Worm (Caenorhabditis elegans): ENCODE data around the gene K07D4.5.
A peak's percentile ranks its signal among the peaks of the same experiment; 100 is the strongest.
"Not testable (repeated sequence)": the region's sequence is repeated elsewhere in the genome, so short reads cannot be mapped to it uniquely, and the experiment has no call there.

K07D4.5 gene

ce11 chrII:4062477-4062876 is 37.1 kb upstream of the K07D4.5 start, which contains the start of gene gadr-4:
TSS of gene gadr-4 (minus strand) at chrII:4062577.
- TF ChIP-seq unc-55 (GFP tag; optimal IDR thresholded peaks at IDR 0.05) (no peak), nhr-6 (tag; optimal IDR thresholded peaks at IDR 0.05) (no peak), fos-1 (tag; optimal IDR thresholded peaks at IDR 0.05) (no peak), Y55F3AM.14 (GFP tag; optimal IDR thresholded peaks at IDR 0.05) (no peak), ztf-1 (GFP tag; conservative IDR thresholded peaks at IDR 0.05) (no peak), ztf-4 (tag; optimal IDR thresholded peaks at IDR 0.05) (no peak), ceh-16 (tag; optimal IDR thresholded peaks at IDR 0.05) (no peak), sma-3 (GFP tag; optimal IDR thresholded peaks at IDR 0.05) (no peak), nhr-129 (tag; optimal IDR thresholded peaks at IDR 0.05) (no peak), ceh-82 (tag; optimal IDR thresholded peaks at IDR 0.05) (no peak), elt-3 (tag; optimal IDR thresholded peaks at IDR 0.05) (no peak), gmeb-1 (tag; optimal IDR thresholded peaks at IDR 0.05) (no peak)

ce11 chrII:4049672-4050071 is 24.3 kb upstream of the K07D4.5 start:
- peak in 1 of 2 experiments; percentile 53 for TF ChIP-seq mdl-1 (tag; optimal IDR thresholded peaks at IDR 0.05)
- peak; percentile 28 for TF ChIP-seq sma-3 (GFP tag; optimal IDR thresholded peaks at IDR 0.05)
- TF ChIP-seq lsy-2 (tag; optimal IDR thresholded peaks at IDR 0.05): peak in 1 of 2 experiments; percentile 77

- peak; percentile 66 for TF ChIP-seq F13H6.1 (tag; optimal IDR thresholded peaks at IDR 0.05)
- TF ChIP-seq sma-9 (GFP tag; optimal IDR thresholded peaks at IDR 0.05): peak; percentile 38
- TF ChIP-seq sma-9 (tag; optimal IDR thresholded peaks at IDR 0.05): not testable (repeated sequence)
- TF ChIP-seq lin-13 (GFP tag; optimal IDR thresholded peaks at IDR 0.05): peak; percentile 9
- peak; percentile 8 for TF ChIP-seq gmeb-1 (tag; optimal IDR thresholded peaks at IDR 0.05)
- peak; percentile 46 to 53 for TF ChIP-seq lsy-2 (tag; optimal IDR thresholded peaks at IDR 0.05)
- TF ChIP-seq sma-3 (GFP tag; optimal IDR thresholded peaks at IDR 0.05): peak; percentile 60
These were observed 22.6 kb upstream of the K07D4.5 start for ce11 chrII:4047839-4048440.

ce11 chrII:4045396-4045795 is 20.0 kb upstream of the K07D4.5 start, which contains the start of gene K07D4.2:
TSS of gene K07D4.2 (minus strand) at chrII:4045496.
- TF ChIP-seq unc-62 (GFP tag; optimal IDR thresholded peaks at IDR 0.05): no peak
- TF ChIP-seq ztf-1 (GFP tag; conservative IDR thresholded peaks at IDR 0.05): no peak
- no peak for TF ChIP-seq F13H6.1 (tag; optimal IDR thresholded peaks at IDR 0.05)
- TF ChIP-seq lin-39 (tag; optimal IDR thresholded peaks at IDR 0.05): no peak
- no peak for TF ChIP-seq sem-4 (tag; optimal IDR thresholded peaks at IDR 0.05)
- no peak for TF ChIP-seq peb-1 (tag; optimal IDR thresholded peaks at IDR 0.05)
- TF ChIP-seq elt-3 (tag; optimal IDR thresholded peaks at IDR 0.05): no peak
- no peak for TF ChIP-seq snpc-4 (tag; optimal IDR thresholded peaks at IDR 0.05)
- TF ChIP-seq nhr-237 (tag; optimal IDR thresholded peaks at IDR 0.05): no peak

ce11 chrII:4044349-4044748 is 19.0 kb upstream of the K07D4.5 start, which contains the start of gene rpn-11:
TSS of gene rpn-11 (minus strand) at chrII:4044546.
- TF ChIP-seq dmd-4 (tag; optimal IDR thresholded peaks at IDR 0.05) (no peak), sem-4 (tag; optimal IDR thresholded peaks at IDR 0.05) (peak; percentile 53), elt-1 (tag; optimal IDR thresholded peaks at IDR 0.05) (no peak), fos-1 (tag; optimal IDR thresholded peaks at IDR 0.05) (peak; percentile 65), ZK546.5 (tag; optimal IDR thresholded peaks at IDR 0.05) (peak; percentile 59), Y55F3AM.14 (GFP tag; optimal IDR thresholded peaks at IDR 0.05) (peak; percentile 75), ceh-82 (tag; optimal IDR thresholded peaks at IDR 0.05) (peak; percentile 64), nhr-10 (tag; optimal IDR thresholded peaks at IDR 0.05) (no peak), mdl-1 (tag; optimal IDR thresholded peaks at IDR 0.05) (peak; percentile 6 to 70), ztf-11 (tag; optimal IDR thresholded peaks at IDR 0.05) (no peak), sma-9 (GFP tag; optimal IDR thresholded peaks at IDR 0.05) (peak; percentile 86), sma-9 (tag; optimal IDR thresholded peaks at IDR 0.05) (no peak), nhr-129 (tag; optimal IDR thresholded peaks at IDR 0.05) (peak; percentile 41), aly-2 (tag; optimal IDR thresholded peaks at IDR 0.05) (no peak), lsy-2 (tag; optimal IDR thresholded peaks at IDR 0.05) (peak; percentile 91 to 96), mab-5 (tag; optimal IDR thresholded peaks at IDR 0.05) (peak; percentile 63), unc-62 (GFP tag; optimal IDR thresholded peaks at IDR 0.05) (no peak), elt-3 (tag; optimal IDR thresholded peaks at IDR 0.05) (no peak), snpc-4 (tag; optimal IDR thresholded peaks at IDR 0.05) (peak; percentile 63), unc-55 (GFP tag; optimal IDR thresholded peaks at IDR 0.05) (peak; percentile 86), crh-2 (tag; optimal IDR thresholded peaks at IDR 0.05) (peak; percentile 88), sma-3 (GFP tag; optimal IDR thresholded peaks at IDR 0.05) (peak; percentile 92), peb-1 (tag; optimal IDR thresholded peaks at IDR 0.05) (no peak), lin-11 (tag; optimal IDR thresholded peaks at IDR 0.05) (peak; percentile 74), skn-1 (tag; optimal IDR thresholded peaks at IDR 0.05) (peak; percentile 95), egl-27 (tag; optimal IDR thresholded peaks at IDR 0.05) (peak; percentile 10), ztf-1 (GFP tag; conservative IDR thresholded peaks at IDR 0.05) (no peak), ztf-4 (tag; optimal IDR thresholded peaks at IDR 0.05) (peak; percentile 56), nhr-6 (tag; optimal IDR thresholded peaks at IDR 0.05) (peak; percentile 41), C34F6.9 (tag; optimal IDR thresholded peaks at IDR 0.05) (peak; percentile 80), R02D3.7 (tag; optimal IDR thresholded peaks at IDR 0.05) (peak; percentile 35), nhr-25 (tag; optimal IDR thresholded peaks at IDR 0.05) (peak; percentile 87), gmeb-1 (tag; optimal IDR thresholded peaks at IDR 0.05) (peak; percentile 98), nhr-237 (tag; optimal IDR thresholded peaks at IDR 0.05) (peak; percentile 41), blmp-1 (tag; optimal IDR thresholded peaks at IDR 0.05; ENCODE audit: insufficient read depth) (peak; percentile 25), zag-1 (tag; optimal IDR thresholded peaks at IDR 0.05) (peak; percentile 71), lin-13 (GFP tag; optimal IDR thresholded peaks at IDR 0.05) (peak; percentile 84)

Measured in whole organism, L2 larva.